Fruit fly (Drosophila melanogaster) whole organism, embryonic: ENCODE measurements around the gene CG7483.

Experiments
- Awh ChIP-seq: fragments of 200-800 bp; sonication (Bioruptor generic); IDR thresholded peaks from 2 replicates; pipeline ENCODE4, ENCODE4 v1.3.6; 2022; ENCODE audit warnings: missing biosample characterization, missing genetic modification characterization
- CG10147 ChIP-seq: fragments of 200-800 bp; sonication (Bioruptor generic); optimal IDR thresholded peaks from 2 replicates; lab custom pipeline; 2019; ENCODE audit warnings: missing biosample characterization, mild to moderate bottlenecking, missing genetic modification characterization, moderate library complexity
- CG11247 ChIP-seq: fragments of 200-800 bp; sonication (Bioruptor generic); IDR thresholded peaks from 2 replicates; pipeline ENCODE4 v1.3.6; 2022; ENCODE audit warnings: missing biosample characterization, missing genetic modification characterization
- CG11456 ChIP-seq: fragments of 200-800 bp; sonication (Bioruptor generic); IDR thresholded peaks from 3 replicates; pipeline ENCODE4 v1.3.6; 2022; ENCODE audit warnings: missing biosample characterization, missing genetic modification characterization
- CG12236 ChIP-seq: fragments of 200-800 bp; sonication (Bioruptor generic); optimal IDR thresholded peaks from 2 replicates; lab custom pipeline; 2016; ENCODE audit warnings: missing biosample characterization, missing genetic modification characterization
- CG13287 ChIP-seq: fragments of 200-800 bp; sonication (Bioruptor generic); IDR thresholded peaks from 2 replicates; pipeline ENCODE4 v1.3.6; 2022; ENCODE audit warnings: missing biosample characterization, missing genetic modification characterization; ENCODE audit not compliant: partially characterized antibody
- CG14441 ChIP-seq: fragments of 200-800 bp; sonication (Bioruptor generic); IDR thresholded peaks from 2 replicates; pipeline ENCODE4 v1.3.6; 2022; ENCODE audit warnings: missing biosample characterization, missing genetic modification characterization
- CG1647 ChIP-seq: fragments of 200-800 bp; sonication (Bioruptor generic); optimal IDR thresholded peaks from 3 replicates; lab custom pipeline; 2016; ENCODE audit warnings: missing biosample characterization, missing genetic modification characterization
- CG1792 ChIP-seq: fragments of 200-800 bp; sonication (Bioruptor generic); optimal IDR thresholded peaks from 2 replicates; lab custom pipeline; 2016; ENCODE audit warnings: missing biosample characterization, missing genetic modification characterization
- CG2712 ChIP-seq: fragments of 200-800 bp; optimal IDR thresholded peaks from 3 replicates; lab custom pipeline; 2019; ENCODE audit warnings: missing biosample characterization, mild to moderate bottlenecking, missing genetic modification characterization, moderate library complexity
- CG31365 ChIP-seq: fragments of 200-800 bp; sonication (Bioruptor generic); optimal IDR thresholded peaks from 2 replicates; lab custom pipeline; 2018; ENCODE audit warnings: missing biosample characterization, mild to moderate bottlenecking, missing genetic modification characterization
- CG32772 ChIP-seq: fragments of 200-800 bp; sonication (Bioruptor generic); IDR thresholded peaks from 2 replicates; pipeline ENCODE4 v1.3.6; 2022; ENCODE audit warnings: missing biosample characterization, missing genetic modification characterization
- CG33557 ChIP-seq: fragments of 200-800 bp; sonication (Bioruptor generic); optimal IDR thresholded peaks from 2 replicates; lab custom pipeline; 2019; ENCODE audit warnings: missing biosample characterization, mild to moderate bottlenecking, missing genetic modification characterization, moderate library complexity
- CG42726 ChIP-seq: fragments of 200-800 bp; sonication (Bioruptor generic); IDR thresholded peaks from 2 replicates; pipeline ENCODE4 v1.3.6; 2022; ENCODE audit warnings: missing biosample characterization, missing genetic modification characterization; ENCODE audit not compliant: partially characterized antibody
- CG4282 ChIP-seq: fragments of 200-800 bp; sonication (Bioruptor generic); optimal IDR thresholded peaks from 2 replicates; lab custom pipeline; 2016; ENCODE audit warnings: missing biosample characterization, missing genetic modification characterization
- CG4730 ChIP-seq: fragments of 200-800 bp; sonication (Bioruptor generic); IDR thresholded peaks from 2 replicates; pipeline ENCODE4 v1.3.6; 2022; ENCODE audit warnings: missing biosample characterization, missing genetic modification characterization
- CG6689 ChIP-seq: fragments of 200-800 bp; sonication (Bioruptor generic); IDR thresholded peaks from 2 replicates; pipeline ENCODE4 v1.3.6; 2022; ENCODE audit warnings: missing biosample characterization, missing genetic modification characterization
- CG7786 ChIP-seq: fragments of 200-800 bp; sonication (Bioruptor generic); optimal IDR thresholded peaks from 2 replicates; lab custom pipeline; 2016; ENCODE audit warnings: missing biosample characterization, missing genetic modification characterization
- Eip74EF ChIP-seq, 2 experiments: fragments of 200-800 bp in 1 of 2; fragments of >200 bp in 1 of 2; sonication (Bioruptor generic) in 1 of 2; optimal IDR thresholded peaks; 2 replicates each; lab custom pipeline; 2017 to 2019; ENCODE audit warnings: missing biosample characterization in 2 of 2, missing genetic modification characterization in 2 of 2, mild to moderate bottlenecking in 1 of 2, moderate library complexity in 1 of 2
- Fer2 ChIP-seq: fragments of 200-800 bp; sonication (Bioruptor generic); optimal IDR thresholded peaks from 2 replicates; lab custom pipeline; 2018; ENCODE audit warnings: missing biosample characterization, mild to moderate bottlenecking, missing genetic modification characterization, moderate library complexity
- HLH3B ChIP-seq: fragments of 200-800 bp; sonication (Bioruptor generic); IDR thresholded peaks from 2 replicates; pipeline ENCODE4 v1.3.6; 2022; ENCODE audit warnings: missing biosample characterization, missing genetic modification characterization
- Hmx ChIP-seq: fragments of 200-800 bp; sonication (Bioruptor generic); optimal IDR thresholded peaks from 2 replicates; lab custom pipeline; 2016; ENCODE audit warnings: missing biosample characterization, missing genetic modification characterization
- Jarid2 ChIP-seq: fragments of 200-800 bp; sonication (Bioruptor generic); optimal IDR thresholded peaks from 3 replicates; lab custom pipeline; 2017; ENCODE audit warnings: mild to moderate bottlenecking, missing biosample characterization, missing genetic modification reagents, missing genetic modification characterization
- Max ChIP-seq: fragments of 200-800 bp; sonication (Bioruptor generic); optimal IDR thresholded peaks from 2 replicates; lab custom pipeline; 2016; ENCODE audit warnings: missing biosample characterization, mild to moderate bottlenecking, missing genetic modification characterization
- Stat92E ChIP-seq, 3 experiments: fragments of >200 bp in 2 of 3; fragments of 200-800 bp in 1 of 3; sonication (Bioruptor generic) in 1 of 3; optimal IDR thresholded peaks; 2 replicates each; lab custom pipeline; 2017 to 2019; ENCODE audit warnings: missing biosample characterization in 3 of 3, missing genetic modification characterization in 3 of 3, mild to moderate bottlenecking in 1 of 3, moderate library complexity in 1 of 3
- YL-1 ChIP-seq: fragments of 200-800 bp; sonication (Bioruptor generic); optimal IDR thresholded peaks from 3 replicates; lab custom pipeline; 2017; ENCODE audit warnings: missing biosample characterization, mild to moderate bottlenecking, missing genetic modification characterization
- aop ChIP-seq: fragments of 200-800 bp; sonication (Bioruptor generic); IDR thresholded peaks from 2 replicates; pipeline ENCODE4 v1.3.6; 2022; ENCODE audit warnings: missing biosample characterization, missing genetic modification characterization
- ase ChIP-seq: fragments of 200-800 bp; sonication (Bioruptor generic); IDR thresholded peaks from 3 replicates; pipeline ENCODE4 v1.3.6; 2022; ENCODE audit warnings: missing biosample characterization, missing genetic modification characterization
- az2 ChIP-seq: fragments of 200-800 bp; sonication (Bioruptor generic); optimal IDR thresholded peaks from 3 replicates; lab custom pipeline; 2016; ENCODE audit warnings: missing biosample characterization, missing genetic modification characterization
- bcd ChIP-seq: fragments of 200-800 bp; sonication (Bioruptor generic); optimal IDR thresholded peaks from 2 replicates; lab custom pipeline; 2017; ENCODE audit warnings: missing biosample characterization, mild to moderate bottlenecking, missing genetic modification characterization
- cas ChIP-seq: fragments of 200-800 bp; sonication (Bioruptor generic); IDR thresholded peaks from 2 replicates; pipeline ENCODE4 v1.3.6; 2022; ENCODE audit warnings: missing biosample characterization, missing genetic modification characterization
- chn ChIP-seq: fragments of 200-800 bp; sonication (Bioruptor generic); optimal IDR thresholded peaks from 2 replicates; lab custom pipeline; 2016; ENCODE audit warnings: missing biosample characterization, missing genetic modification characterization
- dimm ChIP-seq: fragments of 200-800 bp; sonication (Bioruptor generic); IDR thresholded peaks from 2 replicates; pipeline ENCODE4 v1.3.6; 2022; ENCODE audit warnings: missing biosample characterization, missing genetic modification characterization
- esg ChIP-seq: fragments of 200-800 bp; sonication (Bioruptor generic); conservative IDR thresholded peaks from 2 replicates; pipeline ENCODE4 v1.3.6; 2022; ENCODE audit warnings: missing biosample characterization, missing genetic modification characterization
- gsb ChIP-seq: fragments of 200-800 bp; sonication (Bioruptor generic); IDR thresholded peaks from 2 replicates; pipeline ENCODE4 v1.3.6; 2022; ENCODE audit warnings: missing biosample characterization, missing genetic modification characterization
- ham ChIP-seq: fragments of 200-800 bp; sonication (Bioruptor generic); IDR thresholded peaks from 2 replicates; pipeline ENCODE4 v1.3.6; 2022; ENCODE audit warnings: missing biosample characterization, missing genetic modification characterization
- kah ChIP-seq: fragments of 200-800 bp; sonication (Bioruptor generic); optimal IDR thresholded peaks from 2 replicates; lab custom pipeline; 2018; ENCODE audit warnings: missing biosample characterization, mild to moderate bottlenecking, missing genetic modification characterization
- lmd ChIP-seq: fragments of 200-800 bp; sonication (Bioruptor generic); IDR thresholded peaks from 2 replicates; pipeline ENCODE4 v1.3.6; 2022; ENCODE audit warnings: missing biosample characterization, missing genetic modification characterization
- luna ChIP-seq: fragments of 200-800 bp; sonication (Bioruptor generic); optimal IDR thresholded peaks from 2 replicates; lab custom pipeline; 2016; ENCODE audit warnings: missing biosample characterization, missing genetic modification characterization
- pita ChIP-seq: fragments of 200-800 bp; sonication (Bioruptor generic); optimal IDR thresholded peaks from 2 replicates; lab custom pipeline; 2017; ENCODE audit warnings: missing biosample characterization, mild to moderate bottlenecking, missing genetic modification characterization
- rib ChIP-seq: fragments of 200-800 bp; sonication (Bioruptor generic); IDR thresholded peaks from 2 replicates; pipeline ENCODE4 v1.3.6; 2022; ENCODE audit warnings: missing biosample characterization, missing genetic modification characterization
- row ChIP-seq: fragments of 200-800 bp; sonication (Bioruptor generic); IDR thresholded peaks from 3 replicates; pipeline ENCODE4 v1.3.6; 2022; ENCODE audit warnings: missing biosample characterization, missing genetic modification characterization
- sug ChIP-seq: fragments of 200-800 bp; optimal IDR thresholded peaks from 2 replicates; lab custom pipeline; 2019; ENCODE audit warnings: missing biosample characterization, mild to moderate bottlenecking, missing genetic modification characterization, moderate library complexity
- tin ChIP-seq: fragments of 200-800 bp; sonication (Bioruptor generic); optimal IDR thresholded peaks from 3 replicates; lab custom pipeline; 2016; ENCODE audit warnings: missing biosample characterization, missing genetic modification characterization
- tio ChIP-seq: fragments of 200-800 bp; sonication (Bioruptor generic); optimal IDR thresholded peaks from 2 replicates; lab custom pipeline; 2017; ENCODE audit warnings: missing biosample characterization, missing genetic modification characterization, inconsistent platforms
- tll ChIP-seq, 2 experiments: fragments of 200-800 bp in 1 of 2; fragments of >200 bp in 1 of 2; sonication (Bioruptor generic) in 1 of 2; optimal IDR thresholded peaks; 2 replicates each; lab custom pipeline; 2017 to 2019; ENCODE audit warnings: missing biosample characterization in 2 of 2, missing genetic modification characterization in 2 of 2, mild to moderate bottlenecking in 1 of 2, moderate library complexity in 1 of 2
- vnd ChIP-seq: fragments of 200-800 bp; sonication (Bioruptor generic); IDR thresholded peaks from 3 replicates; pipeline ENCODE4 v1.3.6; 2022; ENCODE audit warnings: missing biosample characterization, missing genetic modification characterization; ENCODE audit not compliant: partially characterized antibody
- zfh1 ChIP-seq: fragments of 200-800 bp; sonication (Bioruptor generic); IDR thresholded peaks from 3 replicates; pipeline ENCODE4 v1.3.6; 2022; ENCODE audit warnings: missing biosample characterization, missing genetic modification characterization

Gene CG7483

DNA sequence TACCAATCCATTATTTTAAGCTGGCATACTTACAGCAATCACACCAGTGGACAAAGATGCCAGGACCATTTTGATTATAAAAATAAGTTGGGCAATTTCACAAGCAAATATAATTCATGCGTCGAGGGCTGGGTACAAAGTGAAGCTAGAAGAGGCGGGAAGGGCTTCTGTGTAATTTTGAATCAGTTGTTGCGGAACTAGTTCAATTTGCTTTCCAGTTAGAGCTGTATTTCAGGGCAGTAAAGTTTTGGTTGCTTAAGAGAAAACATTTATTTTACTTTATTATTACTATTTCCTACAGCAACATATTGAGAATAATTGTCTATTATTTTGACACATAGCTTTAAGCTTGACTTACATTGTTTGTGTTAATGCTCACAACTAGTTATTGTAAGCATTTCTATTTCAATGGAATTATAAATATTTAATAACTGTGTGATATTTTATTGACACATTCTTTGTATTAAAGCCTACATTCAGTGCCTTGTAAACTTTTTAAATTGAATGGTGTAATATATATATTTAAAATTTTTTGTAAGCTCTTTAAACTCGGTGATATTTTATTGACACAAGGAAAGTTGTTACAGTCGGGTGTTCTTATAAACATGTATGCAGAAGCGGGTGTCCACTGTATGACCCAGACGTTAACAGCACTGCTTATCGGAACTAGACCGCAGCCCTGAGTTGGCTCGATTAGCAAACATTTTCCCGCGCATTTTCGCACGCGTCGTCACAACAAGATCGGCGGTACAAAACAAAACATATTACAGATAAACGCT is 48.5 kb upstream of the CG7483 start, which contains the start of the genes RPA1 and Mcm2 (continued):
- TF ChIP-seq luna (GFP tag; lab: Kevin White, UChicago) (no peak), CG6689 (GFP tag; lab: Robert Waterston, UW) (peak; percentile 81), Stat92E (GFP tag; optimal IDR thresholded peaks at IDR 0.05; lab: Kevin White, UChicago) (no peak), CG32772 (GFP tag; lab: Robert Waterston, UW) (peak; percentile 70), HLH3B (GFP tag; lab: Robert Waterston, UW) (peak; percentile 56), CG2712 (tag; lab: Kevin White, UChicago) (peak; percentile 83), cas (GFP tag; lab: Robert Waterston, UW) (peak; percentile 63; the same call in 1 of the 2 replicates), CG11456 (peak; percentile 91), gsb (GFP tag; lab: Robert Waterston, UW) (0 out of 2 replicates have a peak, but pooled peaks have one; percentile 19), Eip74EF (GFP tag; optimal IDR thresholded peaks at IDR 0.05; lab: Kevin White, UChicago) (no peak), CG33557 (GFP tag; lab: Kevin White, UChicago) (peak; percentile 76), Jarid2 (GFP tag; lab: Kevin White, UChicago) (peak; percentile 20), CG1647 (no peak), tll (GFP tag; optimal IDR thresholded peaks at IDR 0.05; lab: Kevin White, UChicago) (no peak), esg (GFP tag; lab: Robert Waterston, UW) (peak; percentile 82), YL-1 (GFP tag; lab: Kevin White, UChicago) (peak; percentile 65), dimm (peak; percentile 38; the same call in 1 of the 2 replicates), Hmx (no peak), CG12236 (no peak), aop (peak; percentile 67; the same call in 1 of the 2 replicates), chn (peak; percentile 68), rib (peak; percentile 14; the same call in 1 of the 2 replicates), bcd (GFP tag; lab: Kevin White, UChicago) (peak; percentile 83), Max (GFP tag; lab: Kevin White, UChicago) (peak; percentile 57), lmd (GFP tag; lab: Robert Waterston, UW) (peak; percentile 82), Fer2 (tag; lab: Kevin White, UChicago) (peak; percentile 58), ham (GFP tag; lab: Robert Waterston, UW) (no peak), CG4282 (GFP tag; lab: Kevin White, UChicago) (peak; percentile 40), CG42726 (GFP tag; lab: Robert Waterston, UW) (0 out of 2 replicates have a peak, but pooled peaks have one; percentile 38), CG14441 (GFP tag; lab: Robert Waterston, UW) (peak; percentile 78), CG1792 (GFP tag; lab: Kevin White, UChicago) (peak; percentile 32), zfh1 (GFP tag; lab: Robert Waterston, UW) (peak; percentile 82), sug (tag; lab: Kevin White, UChicago) (peak; percentile 82), CG13287 (GFP tag; lab: Robert Waterston, UW) (peak; percentile 21; the same call in 1 of the 2 replicates), pita (GFP tag; lab: Kevin White, UChicago) (no peak), CG11247 (GFP tag; lab: Robert Waterston, UW) (peak; percentile 74), ase (GFP tag; lab: Robert Waterston, UW) (peak; percentile 69; the same call in 1 of the 3 replicates), vnd (GFP tag; lab: Robert Waterston, UW) (no peak), tin (peak; percentile 81), Awh (GFP tag; lab: Robert Waterston, UW) (peak; percentile 37; the same call in 1 of the 2 replicates), CG7786 (GFP tag; lab: Kevin White, UChicago) (peak; percentile 52), az2 (peak; percentile 81), row (GFP tag; lab: Robert Waterston, UW) (peak; percentile 93), tio (GFP tag; lab: Kevin White, UChicago) (peak; percentile 86), kah (GFP tag; lab: Kevin White, UChicago) (peak; percentile 10), CG31365 (tag; lab: Kevin White, UChicago) (peak; percentile 86), CG4730 (GFP tag; lab: Robert Waterston, UW) (peak; percentile 49), CG10147 (peak; percentile 68)
